Worm (Caenorhabditis elegans): ENCODE data around the gene aakg-3.

The aakg-3 gene

ce11 chrX:2976148-2976547 lies at the start of gene aakg-3:
aakg-3 (plus strand) TSS chrX:2976448.
- TF ChIP-seq vab-15 (tag; optimal IDR thresholded peaks at IDR 0.05) (no peak), egl-27 (tag; optimal IDR thresholded peaks at IDR 0.05) (no peak), nhr-76 (tag; optimal IDR thresholded peaks at IDR 0.05) (no peak), nhr-71 (tag; optimal IDR thresholded peaks at IDR 0.05) (no peak), xbp-1 (tag; optimal IDR thresholded peaks at IDR 0.05) (no peak), nhr-90 (tag; optimal IDR thresholded peaks at IDR 0.05; ENCODE audit: poor library complexity) (no peak)

- peak; percentile 11 for TF ChIP-seq lin-14 (GFP tag; optimal IDR thresholded peaks at IDR 0.05)
- no peak for TF ChIP-seq fkh-4 (tag; optimal IDR thresholded peaks at IDR 0.05; ENCODE audit: borderline replicate concordance)
Observed at ce11 chrX:2927576-2927975, 48.7 kb upstream of the aakg-3 start.

ce11 chrX:2928089-2928488 lies 48.2 kb upstream of the aakg-3 start:
- peak; percentile 71 for TF ChIP-seq nhr-85 (tag)
- TF ChIP-seq efl-1 (optimal IDR thresholded peaks at IDR 0.05): no peak
- TF ChIP-seq efl-1 (GFP tag; optimal IDR thresholded peaks at IDR 0.05 in 1 of 2): peak in 1 of 2 experiments; percentile 75
- TF ChIP-seq fkh-8 (tag; optimal IDR thresholded peaks at IDR 0.05): no peak

ce11 chrX:2931852-2932251 lies 44.4 kb upstream of the aakg-3 start:
- no peak for TF ChIP-seq pag-3 (tag; optimal IDR thresholded peaks at IDR 0.05; ENCODE audit: borderline replicate concordance, insufficient read depth)
- no peak for TF ChIP-seq efl-3 (GFP tag; optimal IDR thresholded peaks at IDR 0.05)
- TF ChIP-seq nhr-71 (tag; optimal IDR thresholded peaks at IDR 0.05): no peak
- peak; percentile 72 for TF ChIP-seq elt-2 (tag; optimal IDR thresholded peaks at IDR 0.05)
- no peak for TF ChIP-seq unc-130 (tag; optimal IDR thresholded peaks at IDR 0.05)
- TF ChIP-seq ets-5 (GFP tag; IDR thresholded peaks at IDR 0.05): no peak
- peak in 1 of 2 experiments; percentile 20 for TF ChIP-seq lin-35 (GFP tag; optimal IDR thresholded peaks at IDR 0.05)
- TF ChIP-seq swsn-7 (tag; optimal IDR thresholded peaks at IDR 0.05): no peak

- TF ChIP-seq efl-1 (optimal IDR thresholded peaks at IDR 0.05) (no peak), efl-1 (GFP tag; optimal IDR thresholded peaks at IDR 0.05 in 1 of 2) (peak in 1 of 2 experiments; percentile 26), pag-3 (tag; optimal IDR thresholded peaks at IDR 0.05; ENCODE audit: borderline replicate concordance, insufficient read depth) (no peak)
Observed at ce11 chrX:2933061-2933460, 43.2 kb upstream of the aakg-3 start, which contains the start of gene fard-1. fard-1 (plus strand) TSS chrX:2933361.

ce11 chrX:2939085-2939484 lies 37.2 kb upstream of the aakg-3 start:
- TF ChIP-seq snpc-4 (tag; optimal IDR thresholded peaks at IDR 0.05) (no peak), nhr-84 (tag; optimal IDR thresholded peaks at IDR 0.05) (no peak), ama-1 (optimal IDR thresholded peaks at IDR 0.05) (no peak), egl-27 (tag; optimal IDR thresholded peaks at IDR 0.05) (no peak), unc-130 (tag; optimal IDR thresholded peaks at IDR 0.05) (no peak), pag-3 (tag; optimal IDR thresholded peaks at IDR 0.05; ENCODE audit: borderline replicate concordance, insufficient read depth) (peak; percentile 7), C16A3.4 (tag; optimal IDR thresholded peaks at IDR 0.05) (no peak), nhr-19 (GFP tag; conservative IDR thresholded peaks at IDR 0.05) (no peak), ztf-11 (tag; optimal IDR thresholded peaks at IDR 0.05) (no peak), dsc-1 (tag; optimal IDR thresholded peaks at IDR 0.05) (peak; percentile 31), lin-14 (GFP tag; optimal IDR thresholded peaks at IDR 0.05) (peak; percentile 66), hlh-4 (tag; optimal IDR thresholded peaks at IDR 0.05) (no peak), nhr-47 (tag; optimal IDR thresholded peaks at IDR 0.05) (peak; percentile 4), unc-62 (GFP tag; optimal IDR thresholded peaks at IDR 0.05) (no peak), swsn-7 (tag; optimal IDR thresholded peaks at IDR 0.05) (no peak), ces-1 (GFP tag; optimal IDR thresholded peaks at IDR 0.05) (peak; percentile 37), irx-1 (tag; optimal IDR thresholded peaks at IDR 0.05) (no peak), ceh-82 (tag; optimal IDR thresholded peaks at IDR 0.05) (peak in 1 of 3 experiments; percentile 36), snu-23 (GFP tag; optimal IDR thresholded peaks at IDR 0.05) (peak; percentile 8)

Data from whole organism, L1 larva.